Fruit fly (Drosophila melanogaster) whole organism, adult: ENCODE data around the gene CG7320.

Experiments used
- CG11617 ChIP-seq: fragments of 200-800 bp; sonication (Bioruptor generic); optimal IDR thresholded peaks from 2 replicates; lab custom pipeline; 2017; ENCODE audit warnings: mild to moderate bottlenecking, missing biosample characterization, missing genetic modification reagents, missing genetic modification characterization
- CG12768 ChIP-seq: fragments of 200-800 bp; sonication (Bioruptor generic); optimal IDR thresholded peaks from 2 replicates; lab custom pipeline; 2017; ENCODE audit warnings: missing biosample characterization, missing genetic modification characterization, mild to moderate bottlenecking, moderate library complexity, missing genetic modification reagents
- CG14711 ChIP-seq: fragments of 200-800 bp; sonication (Bioruptor generic); optimal IDR thresholded peaks from 2 replicates; lab custom pipeline; 2018; ENCODE audit warnings: missing biosample characterization, mild to moderate bottlenecking, missing genetic modification characterization, moderate library complexity
- CG1620 ChIP-seq: fragments of 200-800 bp; sonication (Bioruptor generic); optimal IDR thresholded peaks from 2 replicates; lab custom pipeline; 2016; ENCODE audit warnings: missing biosample characterization, missing genetic modification characterization
- CG33017 ChIP-seq: fragments of 200-800 bp; sonication (Bioruptor generic); optimal IDR thresholded peaks from 2 replicates; lab custom pipeline; 2018; ENCODE audit warnings: missing biosample characterization, mild to moderate bottlenecking, missing genetic modification characterization, moderate library complexity
- CG5204 ChIP-seq: fragments of 200-800 bp; sonication (Bioruptor generic); optimal IDR thresholded peaks from 2 replicates; lab custom pipeline; 2016; ENCODE audit warnings: missing biosample characterization, missing genetic modification characterization
- CG7045 ChIP-seq: fragments of 200-800 bp; sonication (Bioruptor generic); optimal IDR thresholded peaks from 2 replicates; lab custom pipeline; 2017; ENCODE audit warnings: missing biosample characterization, mild to moderate bottlenecking, missing genetic modification characterization
- CG7101 ChIP-seq: fragments of 200-800 bp; sonication (Bioruptor generic); optimal IDR thresholded peaks from 2 replicates; lab custom pipeline; 2018; ENCODE audit warnings: missing biosample characterization, mild to moderate bottlenecking, missing genetic modification characterization, moderate library complexity
- Clk ChIP-seq: fragments of 200-800 bp; sonication (Bioruptor generic); optimal IDR thresholded peaks from 2 replicates; lab custom pipeline; 2017; ENCODE audit warnings: missing biosample characterization, missing genetic modification characterization
- Crg-1 ChIP-seq: fragments of 200-800 bp; sonication (Bioruptor generic); optimal IDR thresholded peaks from 2 replicates; lab custom pipeline; 2016; ENCODE audit warnings: missing biosample characterization, missing genetic modification characterization
- Hr96 ChIP-seq: fragments of 200-800 bp; sonication (Bioruptor generic); optimal IDR thresholded peaks from 2 replicates; lab custom pipeline; 2016; ENCODE audit warnings: missing biosample characterization, missing genetic modification characterization
- Mnt ChIP-seq: fragments of 200-800 bp; sonication (Bioruptor generic); optimal IDR thresholded peaks from 2 replicates; lab custom pipeline; 2016; ENCODE audit warnings: missing biosample characterization, mild to moderate bottlenecking, missing genetic modification characterization
- bab1 ChIP-seq: fragments of 200-800 bp; sonication (Bioruptor generic); optimal IDR thresholded peaks from 3 replicates; lab custom pipeline; 2019; ENCODE audit warnings: missing biosample characterization, mild to moderate bottlenecking, missing genetic modification characterization, moderate library complexity
- cic ChIP-seq: fragments of 200-800 bp; sonication (Bioruptor generic); optimal IDR thresholded peaks from 2 replicates; lab custom pipeline; 2017; ENCODE audit warnings: missing biosample characterization, mild to moderate bottlenecking, missing genetic modification characterization, moderate library complexity
- cnc ChIP-seq, 2 experiments: fragments of >200 bp; optimal IDR thresholded peaks; 2 replicates each; lab custom pipeline; 2017
- kay ChIP-seq: fragments of 200-800 bp; sonication (Bioruptor generic); peaks from one replicate; lab custom pipeline; 2016; ENCODE audit warnings: missing biosample characterization, missing genetic modification characterization, borderline replicate concordance
- ovo ChIP-seq: fragments of 200-800 bp; sonication (Bioruptor generic); optimal IDR thresholded peaks from 2 replicates; lab custom pipeline; 2016; ENCODE audit warnings: missing biosample characterization, missing genetic modification characterization
- pad ChIP-seq: fragments of 200-800 bp; sonication (Bioruptor generic); optimal IDR thresholded peaks from 3 replicates; lab custom pipeline; 2017; ENCODE audit warnings: missing biosample characterization, missing genetic modification characterization, mild to moderate bottlenecking, moderate library complexity, missing genetic modification reagents
- tj ChIP-seq: fragments of 200-800 bp; sonication (Bioruptor generic); optimal IDR thresholded peaks from 3 replicates; lab custom pipeline; 2017; ENCODE audit warnings: missing biosample characterization, mild to moderate bottlenecking, missing genetic modification characterization, moderate library complexity
- toe ChIP-seq: fragments of 200-800 bp; sonication (Bioruptor generic); optimal IDR thresholded peaks from 2 replicates; lab custom pipeline; 2016; ENCODE audit warnings: missing biosample characterization, missing genetic modification characterization

CG7320 gene

dm6 chr3L:18166977-18167528 is 34.2 kb upstream of the CG7320 start:
- TF ChIP-seq CG14711 (tag; lab: Kevin White, UChicago) = peak; percentile 9
- no peak for TF ChIP-seq CG7045
- TF ChIP-seq Clk (GFP tag; lab: Kevin White, UChicago) = no peak
- TF ChIP-seq toe = no peak
- TF ChIP-seq CG7101 (tag; lab: Kevin White, UChicago) = no peak
- no peak for TF ChIP-seq kay (GFP tag; lab: Kevin White, UChicago)
- TF ChIP-seq cic = no peak
- TF ChIP-seq bab1 (GFP tag; lab: Kevin White, UChicago) = no peak

dm6 chr3L:18171093-18171492 is 30.2 kb upstream of the CG7320 start:
- no peak for TF ChIP-seq Mnt (GFP tag; lab: Kevin White, UChicago)
- TF ChIP-seq CG12768 = no peak
- TF ChIP-seq kay (GFP tag; lab: Kevin White, UChicago) = peak; percentile 62
- TF ChIP-seq ovo = no peak
- TF ChIP-seq CG5204 (GFP tag; lab: Kevin White, UChicago) = no peak
- peak; percentile 88 for TF ChIP-seq tj (GFP tag; lab: Kevin White, UChicago)
- no peak for TF ChIP-seq bab1 (GFP tag; lab: Kevin White, UChicago)
- TF ChIP-seq Hr96 (GFP tag; lab: Kevin White, UChicago) = no peak
- TF ChIP-seq CG11617 (GFP tag; lab: Kevin White, UChicago) = no peak

- TF ChIP-seq cic (peak; percentile 56), kay (GFP tag; lab: Kevin White, UChicago) (peak; percentile 54), toe (no peak), CG12768 (no peak), CG11617 (GFP tag; lab: Kevin White, UChicago) (no peak), Mnt (GFP tag; lab: Kevin White, UChicago) (no peak), bab1 (GFP tag; lab: Kevin White, UChicago) (no peak), cnc (optimal IDR thresholded peaks at IDR 0.05; lab: Kevin White, UChicago) (no peak)
These were observed 29.1 kb upstream of the CG7320 start for dm6 chr3L:18172064-18172696.

- no peak for TF ChIP-seq Clk (GFP tag; lab: Kevin White, UChicago)
- TF ChIP-seq CG7101 (tag; lab: Kevin White, UChicago) = no peak
- TF ChIP-seq Hr96 (GFP tag; lab: Kevin White, UChicago) = no peak
- TF ChIP-seq pad (GFP tag; lab: Kevin White, UChicago) = no peak
- TF ChIP-seq CG14711 (tag; lab: Kevin White, UChicago) = no peak
- TF ChIP-seq tj (GFP tag; lab: Kevin White, UChicago) = no peak
- no peak for TF ChIP-seq toe
- no peak for TF ChIP-seq Mnt (GFP tag; lab: Kevin White, UChicago)
- no peak for TF ChIP-seq cnc (optimal IDR thresholded peaks at IDR 0.05; lab: Kevin White, UChicago)
- no peak for TF ChIP-seq CG5204 (GFP tag; lab: Kevin White, UChicago)
- no peak for TF ChIP-seq ovo
- TF ChIP-seq CG1620 (GFP tag; lab: Kevin White, UChicago) = no peak
- TF ChIP-seq CG12768 = no peak
- no peak for TF ChIP-seq kay (GFP tag; lab: Kevin White, UChicago)
- TF ChIP-seq Crg-1 (GFP tag; lab: Kevin White, UChicago) = no peak
- no peak for TF ChIP-seq CG33017 (tag; lab: Kevin White, UChicago)
These were observed 27.6 kb upstream of the CG7320 start for dm6 chr3L:18173668-18174067.

dm6 chr3L:18174833-18175232 is 26.5 kb upstream of the CG7320 start:
- TF ChIP-seq bab1 (GFP tag; lab: Kevin White, UChicago) (no peak), CG14711 (tag; lab: Kevin White, UChicago) (no peak), toe (no peak), kay (GFP tag; lab: Kevin White, UChicago) (no peak), CG5204 (GFP tag; lab: Kevin White, UChicago) (no peak), cnc (optimal IDR thresholded peaks at IDR 0.05; lab: Kevin White, UChicago) (no peak), Hr96 (GFP tag; lab: Kevin White, UChicago) (no peak), ovo (no peak), CG11617 (GFP tag; lab: Kevin White, UChicago) (no peak), Crg-1 (GFP tag; lab: Kevin White, UChicago) (no peak)

- TF ChIP-seq Hr96 (GFP tag; lab: Kevin White, UChicago) (no peak), CG7101 (tag; lab: Kevin White, UChicago) (peak; percentile 51), CG12768 (peak; percentile 34), Mnt (GFP tag; lab: Kevin White, UChicago) (no peak), CG33017 (tag; lab: Kevin White, UChicago) (peak; percentile 46), Clk (GFP tag; lab: Kevin White, UChicago) (no peak), CG14711 (tag; lab: Kevin White, UChicago) (peak; percentile 1), cnc (optimal IDR thresholded peaks at IDR 0.05; lab: Kevin White, UChicago) (no peak), pad (GFP tag; lab: Kevin White, UChicago) (peak; percentile 2), CG5204 (GFP tag; lab: Kevin White, UChicago) (no peak), CG11617 (GFP tag; lab: Kevin White, UChicago) (peak; percentile 27), CG1620 (GFP tag; lab: Kevin White, UChicago) (peak; percentile 4), bab1 (GFP tag; lab: Kevin White, UChicago) (peak; percentile 58), CG7045 (peak; percentile 28), cic (peak; percentile 80), toe (no peak), Crg-1 (GFP tag; lab: Kevin White, UChicago) (peak; percentile 45), ovo (peak; percentile 61), tj (GFP tag; lab: Kevin White, UChicago) (peak; percentile 51), kay (GFP tag; lab: Kevin White, UChicago) (peak; percentile 54)
These were observed 21.6 kb upstream of the CG7320 start for dm6 chr3L:18179564-18180201.
